Worm (Caenorhabditis elegans) whole organism, L2 larva: Measurements from ENCODE around the gene F42D1.4.

ENCODE experiments used
- C34F6.9 ChIP-seq: fragments of 150-350 bp; optimal IDR thresholded peaks from 2 replicates; lab custom pipeline; 2014; ENCODE audit warnings: missing biosample characterization, missing genetic modification characterization
- R02D3.7 ChIP-seq: fragments of 150-350 bp; optimal IDR thresholded peaks from 2 replicates; lab custom pipeline; 2014; ENCODE audit warnings: missing biosample characterization, missing genetic modification characterization
- Y55F3AM.14 ChIP-seq: fragments of 200-800 bp; sonication (Bioruptor generic); optimal IDR thresholded peaks from 2 replicates; lab custom pipeline; 2018; ENCODE audit warnings: mild to moderate bottlenecking, missing genetic modification characterization, missing compliant biosample characterization
- alr-1 ChIP-seq: fragments of 150-350 bp; optimal IDR thresholded peaks from 2 replicates; lab custom pipeline; 2014; ENCODE audit warnings: missing biosample characterization, missing genetic modification characterization
- aly-2 ChIP-seq: fragments of 150-350 bp; optimal IDR thresholded peaks from 2 replicates; lab custom pipeline; 2014; ENCODE audit warnings: missing biosample characterization, missing genetic modification characterization
- ama-1 ChIP-seq: fragments of 150-350 bp; optimal IDR thresholded peaks from 2 replicates; lab custom pipeline; 2018; ENCODE audit warnings: inconsistent platforms
- blmp-1 ChIP-seq: sonication (generic microtip); optimal IDR thresholded peaks from 2 replicates; lab custom pipeline; 2017; ENCODE audit warnings: missing genetic modification characterization, mild to moderate bottlenecking, missing compliant biosample characterization, antibody characterized with exemption, moderate library complexity; ENCODE audit not compliant: insufficient read depth
- ceh-82 ChIP-seq: fragments of 150-350 bp; optimal IDR thresholded peaks from 2 replicates; lab custom pipeline; 2014; ENCODE audit warnings: missing biosample characterization, missing genetic modification characterization
- crh-2 ChIP-seq: sonication (generic microtip); optimal IDR thresholded peaks from 2 replicates; lab custom pipeline; 2017; ENCODE audit warnings: missing biosample characterization, missing genetic modification characterization
- dmd-4 ChIP-seq: sonication (generic microtip); optimal IDR thresholded peaks from 2 replicates; lab custom pipeline; 2017; ENCODE audit warnings: missing biosample characterization, missing genetic modification characterization
- elt-1 ChIP-seq: fragments of 150-350 bp; optimal IDR thresholded peaks from 2 replicates; lab custom pipeline; 2014; ENCODE audit warnings: missing biosample characterization, missing genetic modification characterization
- elt-3 ChIP-seq: sonication (generic microtip); optimal IDR thresholded peaks from 2 replicates; lab custom pipeline; 2017; ENCODE audit warnings: missing biosample characterization, missing genetic modification characterization
- fos-1 ChIP-seq: fragments of 150-350 bp; optimal IDR thresholded peaks from 2 replicates; lab custom pipeline; 2014; ENCODE audit warnings: missing biosample characterization, missing genetic modification characterization
- gmeb-1 ChIP-seq: fragments of 150-350 bp; optimal IDR thresholded peaks from 2 replicates; lab custom pipeline; 2014; ENCODE audit warnings: missing biosample characterization, missing genetic modification characterization
- lin-11 ChIP-seq: fragments of 150-350 bp; sonication (generic microtip); optimal IDR thresholded peaks from 2 replicates; lab custom pipeline; 2014; ENCODE audit warnings: missing biosample characterization, missing genetic modification characterization, inconsistent platforms, mixed read lengths
- lin-13 ChIP-seq: fragments of 150-350 bp; optimal IDR thresholded peaks from 2 replicates; lab custom pipeline; 2014; ENCODE audit warnings: missing biosample characterization, missing genetic modification reagents, missing genetic modification characterization
- lsy-2 ChIP-seq, 2 experiments: fragments of 150-350 bp in 1 of 2; sonication (generic microtip) in 1 of 2; optimal IDR thresholded peaks; 2 replicates each; lab custom pipeline; 2014 to 2017; ENCODE audit warnings: missing biosample characterization in 2 of 2, missing genetic modification characterization in 2 of 2
- mab-5 ChIP-seq: fragments of 150-350 bp; optimal IDR thresholded peaks from 2 replicates; lab custom pipeline; 2014; ENCODE audit warnings: missing biosample characterization, missing genetic modification characterization
- mbf-1 ChIP-seq: sonication (generic microtip); optimal IDR thresholded peaks from 2 replicates; lab custom pipeline; 2017; ENCODE audit warnings: missing biosample characterization, missing genetic modification characterization
- mdl-1 ChIP-seq, 2 experiments: fragments of 150-350 bp in 1 of 2; sonication (generic microtip) in 1 of 2; optimal IDR thresholded peaks; 2 replicates each; lab custom pipeline; 2017; ENCODE audit warnings: missing biosample characterization in 2 of 2, missing genetic modification characterization in 2 of 2
- nhr-11 ChIP-seq: fragments of 150-350 bp; optimal IDR thresholded peaks from 2 replicates; lab custom pipeline; 2014; ENCODE audit warnings: missing biosample characterization, missing genetic modification characterization
- nhr-12 ChIP-seq: fragments of 150-350 bp; optimal IDR thresholded peaks from 2 replicates; lab custom pipeline; 2014; ENCODE audit warnings: missing biosample characterization, missing genetic modification characterization
- nhr-129 ChIP-seq: fragments of 150-350 bp; optimal IDR thresholded peaks from 2 replicates; lab custom pipeline; 2014; ENCODE audit warnings: missing biosample characterization, missing genetic modification characterization
- nhr-21 ChIP-seq: fragments of 150-350 bp; optimal IDR thresholded peaks from 2 replicates; lab custom pipeline; 2014; ENCODE audit warnings: missing biosample characterization, missing genetic modification characterization
- nhr-237 ChIP-seq: fragments of 150-350 bp; optimal IDR thresholded peaks from 2 replicates; lab custom pipeline; 2014; ENCODE audit warnings: missing biosample characterization, missing genetic modification characterization
- nhr-25 ChIP-seq: fragments of 150-350 bp; sonication (generic microtip); optimal IDR thresholded peaks from 3 replicates; lab custom pipeline; 2014; ENCODE audit warnings: missing biosample characterization, missing genetic modification characterization
- nhr-6 ChIP-seq: fragments of 150-350 bp; optimal IDR thresholded peaks from 2 replicates; lab custom pipeline; 2014; ENCODE audit warnings: missing biosample characterization, missing genetic modification characterization
- peb-1 ChIP-seq: fragments of 150-350 bp; optimal IDR thresholded peaks from 2 replicates; lab custom pipeline; 2014; ENCODE audit warnings: missing biosample characterization, missing genetic modification characterization
- sem-4 ChIP-seq: fragments of 150-350 bp; optimal IDR thresholded peaks from 2 replicates; lab custom pipeline; 2014; ENCODE audit warnings: missing biosample characterization, missing genetic modification reagents, missing genetic modification characterization
- skn-1 ChIP-seq: sonication (generic microtip); optimal IDR thresholded peaks from 2 replicates; lab custom pipeline; 2017; ENCODE audit warnings: missing biosample characterization, missing genetic modification characterization
- sma-3 ChIP-seq: sonication (generic microtip); optimal IDR thresholded peaks from 2 replicates; lab custom pipeline; 2016; ENCODE audit warnings: missing genetic modification reagents, missing genetic modification characterization, missing compliant biosample characterization
- sma-9 ChIP-seq, 2 experiments: fragments of 150-350 bp in 1 of 2; sonication (generic microtip) in 1 of 2; optimal IDR thresholded peaks; 2 replicates each; lab custom pipeline; 2014 to 2016; ENCODE audit warnings: missing genetic modification characterization in 2 of 2, mild to moderate bottlenecking in 1 of 2, missing biosample characterization in 1 of 2, missing compliant biosample characterization in 1 of 2, missing genetic modification reagents in 1 of 2, moderate library complexity in 1 of 2
- snpc-4 ChIP-seq: fragments of 150-350 bp; optimal IDR thresholded peaks from 2 replicates; lab custom pipeline; 2014; ENCODE audit warnings: missing biosample characterization, missing genetic modification characterization
- ztf-1 ChIP-seq: fragments of 200-800 bp; sonication (Bioruptor generic); conservative IDR thresholded peaks from 2 replicates; pipeline ENCODE4 v1.3.6; 2022; ENCODE audit warnings: missing genetic modification characterization, missing compliant biosample characterization
- ztf-11 ChIP-seq: sonication (generic microtip); optimal IDR thresholded peaks from 2 replicates; lab custom pipeline; 2017; ENCODE audit warnings: missing biosample characterization, missing genetic modification characterization

Gene F42D1.4

ce11 chrX:14778112-14778511 is 28.9 kb upstream of the F42D1.4 start:
- TF ChIP-seq fos-1 (no peak), alr-1 (tag; lab: Kevin White, UChicago) (no peak)

- peak; percentile 27 for TF ChIP-seq mab-5 (tag; lab: Kevin White, UChicago)
- peak; percentile 67 for TF ChIP-seq sma-3 (GFP tag; lab: Kevin White, UChicago)
- peak; percentile 43 for TF ChIP-seq nhr-21 (tag; lab: Kevin White, UChicago)
- TF ChIP-seq sma-9 (GFP tag; optimal IDR thresholded peaks at IDR 0.05; lab: Kevin White, UChicago), result peak; percentile 83
- TF ChIP-seq sma-9 (tag; optimal IDR thresholded peaks at IDR 0.05; lab: Kevin White, UChicago), result no peak
- no peak for TF ChIP-seq dmd-4 (tag; lab: Kevin White, UChicago)
- TF ChIP-seq lin-13 (GFP tag; lab: Kevin White, UChicago), result no peak
- peak in 1 of 2 experiments; percentile 29 for TF ChIP-seq mdl-1 (tag; optimal IDR thresholded peaks at IDR 0.05; lab: Kevin White, UChicago)
- no peak for TF ChIP-seq aly-2 (tag; lab: Kevin White, UChicago)
- TF ChIP-seq, all 48 proteins: peak for 5
Measured at ce11 chrX:14780176-14780575, 26.9 kb upstream of the F42D1.4 start.

ce11 chrX:14783434-14784142 is 23.4 kb upstream of the F42D1.4 start:
- TF ChIP-seq nhr-25 (tag; lab: Kevin White, UChicago) (no peak), nhr-129 (peak; percentile 20), aly-2 (tag; lab: Kevin White, UChicago) (no peak), sma-9 (GFP tag; optimal IDR thresholded peaks at IDR 0.05; lab: Kevin White, UChicago) (peak; percentile 72), sma-9 (tag; optimal IDR thresholded peaks at IDR 0.05; lab: Kevin White, UChicago) (no peak), sem-4 (no peak), nhr-6 (tag; lab: Kevin White, UChicago) (no peak), elt-3 (tag; lab: Kevin White, UChicago) (no peak), mbf-1 (tag; lab: Kevin White, UChicago) (no peak), fos-1 (peak; percentile 89), mdl-1 (tag; optimal IDR thresholded peaks at IDR 0.05; lab: Kevin White, UChicago) (peak in 1 of 2 experiments; percentile 47), nhr-21 (tag; lab: Kevin White, UChicago) (peak; percentile 42), nhr-11 (tag; lab: Kevin White, UChicago) (no peak), sma-3 (GFP tag; lab: Kevin White, UChicago) (peak; percentile 57), crh-2 (peak; percentile 40)

- TF ChIP-seq skn-1 (tag; lab: Kevin White, UChicago) (no peak), nhr-12 (no peak), gmeb-1 (tag; lab: Kevin White, UChicago) (peak; percentile 57), mbf-1 (tag; lab: Kevin White, UChicago) (no peak), sma-3 (GFP tag; lab: Kevin White, UChicago) (peak; percentile 68), blmp-1 (tag; lab: Kevin White, UChicago) (peak; percentile 28), nhr-25 (tag; lab: Kevin White, UChicago) (peak; percentile 1), mab-5 (tag; lab: Kevin White, UChicago) (no peak), mdl-1 (tag; optimal IDR thresholded peaks at IDR 0.05; lab: Kevin White, UChicago) (peak in 1 of 2 experiments; percentile 21), sma-9 (GFP tag; optimal IDR thresholded peaks at IDR 0.05; lab: Kevin White, UChicago) (peak; percentile 86), sma-9 (tag; optimal IDR thresholded peaks at IDR 0.05; lab: Kevin White, UChicago) (no peak), ztf-11 (tag; lab: Kevin White, UChicago) (no peak), R02D3.7 (tag; lab: Kevin White, UChicago) (no peak), fos-1 (peak; percentile 12), nhr-237 (no peak), nhr-21 (tag; lab: Kevin White, UChicago) (peak; percentile 64), nhr-129 (peak; percentile 60), lin-11 (no peak), nhr-11 (tag; lab: Kevin White, UChicago) (no peak), elt-3 (tag; lab: Kevin White, UChicago) (no peak), peb-1 (no peak), Y55F3AM.14 (GFP tag; lab: Kevin White, UChicago) (peak; percentile 11), snpc-4 (tag; lab: Kevin White, UChicago) (no peak), elt-1 (tag; lab: Kevin White, UChicago) (no peak), crh-2 (peak; percentile 10), dmd-4 (tag; lab: Kevin White, UChicago) (no peak), lsy-2 (tag; optimal IDR thresholded peaks at IDR 0.05; lab: Kevin White, UChicago) (peak in 1 of 2 experiments; percentile 38), ztf-1 (GFP tag; lab: Robert Waterston, UW) (no peak), ceh-82 (no peak), ama-1 (lab: Kevin White, UChicago) (no peak), C34F6.9 (tag; lab: Kevin White, UChicago) (no peak)
Measured at ce11 chrX:14786821-14787556, 20.0 kb upstream of the F42D1.4 start.
